Worm (Caenorhabditis elegans): ENCODE results near the gene F26D11.13.

- TF ChIP-seq ztf-11 (tag; optimal IDR thresholded peaks at IDR 0.05) (no peak), nhr-77 (tag; optimal IDR thresholded peaks at IDR 0.05) (no peak), lin-39 (tag; optimal IDR thresholded peaks at IDR 0.05) (no peak), lin-11 (tag; optimal IDR thresholded peaks at IDR 0.05) (no peak), nhr-237 (tag; optimal IDR thresholded peaks at IDR 0.05) (no peak)
Observed at ce11 chrV:7908431-7908830, 46.0 kb downstream of the F26D11.13 start.
